Worm (Caenorhabditis elegans) whole organism, mixed stage, embryonic: Measurements from ENCODE around the gene F08H9.2.
A peak's percentile ranks its signal among the peaks of the same experiment; 100 is the strongest.

Experiments used
- M03D4.4 ChIP-seq: sonication (generic microtip); optimal IDR thresholded peaks from 2 replicates; lab custom pipeline; 2017; ENCODE audit warnings: mild to moderate bottlenecking, missing genetic modification characterization, missing compliant biosample characterization
- bed-3 ChIP-seq: fragments of 200-800 bp; sonication (Bioruptor generic); optimal IDR thresholded peaks from 3 replicates; lab custom pipeline; 2018; ENCODE audit warnings: mild to moderate bottlenecking, missing genetic modification characterization, moderate library complexity, missing compliant biosample characterization
- blmp-1 ChIP-seq: fragments of 150-350 bp; optimal IDR thresholded peaks from 2 replicates; lab custom pipeline; 2014; ENCODE audit warnings: missing biosample characterization, missing genetic modification characterization
- ceh-39 ChIP-seq: fragments of 150-350 bp; optimal IDR thresholded peaks from 2 replicates; lab custom pipeline; 2014; ENCODE audit warnings: missing biosample characterization, missing genetic modification characterization
- ceh-43 ChIP-seq: fragments of 200-800 bp; sonication (Bioruptor generic); optimal IDR thresholded peaks from 2 replicates; lab custom pipeline; 2018; ENCODE audit warnings: mild to moderate bottlenecking, missing genetic modification characterization, moderate library complexity, missing compliant biosample characterization
- ceh-83 ChIP-seq: fragments of 200-800 bp; sonication (Bioruptor generic); optimal IDR thresholded peaks from 2 replicates; lab custom pipeline; 2018; ENCODE audit warnings: mild to moderate bottlenecking, missing genetic modification characterization, missing compliant biosample characterization
- ces-1 ChIP-seq: fragments of 150-350 bp; optimal IDR thresholded peaks from 2 replicates; lab custom pipeline; 2014; ENCODE audit warnings: missing biosample characterization, missing genetic modification reagents, missing genetic modification characterization
- cnd-1 ChIP-seq: fragments of 200-800 bp; sonication (Bioruptor generic); optimal IDR thresholded peaks from 2 replicates; lab custom pipeline; 2018; ENCODE audit warnings: mild to moderate bottlenecking, missing genetic modification characterization, missing compliant biosample characterization
- drap-1 ChIP-seq: fragments of 200-800 bp; sonication (Bioruptor generic); optimal IDR thresholded peaks from 3 replicates; lab custom pipeline; 2018; ENCODE audit warnings: mild to moderate bottlenecking, missing genetic modification characterization, missing compliant biosample characterization
- elt-1 ChIP-seq: sonication (generic microtip); optimal IDR thresholded peaks from 2 replicates; lab custom pipeline; 2017; ENCODE audit warnings: missing genetic modification characterization, mild to moderate bottlenecking, missing compliant biosample characterization, antibody characterized with exemption, moderate library complexity, borderline replicate concordance; ENCODE audit not compliant: insufficient read depth
- elt-3 ChIP-seq: fragments of 150-350 bp; optimal IDR thresholded peaks from 2 replicates; lab custom pipeline; 2014; ENCODE audit warnings: missing biosample characterization, missing genetic modification characterization
- flh-1 ChIP-seq: fragments of 200-800 bp; sonication (Bioruptor generic); optimal IDR thresholded peaks from 2 replicates; lab custom pipeline; 2018; ENCODE audit warnings: mild to moderate bottlenecking, missing genetic modification characterization, moderate library complexity, missing compliant biosample characterization
- ham-2 ChIP-seq: fragments of 200-800 bp; sonication (Bioruptor generic); optimal IDR thresholded peaks from 2 replicates; lab custom pipeline; 2018; ENCODE audit warnings: mild to moderate bottlenecking, missing genetic modification characterization, missing compliant biosample characterization
- hlh-1 ChIP-seq: fragments of 150-350 bp; optimal IDR thresholded peaks from 2 replicates; lab custom pipeline; 2014; ENCODE audit warnings: missing biosample characterization, missing genetic modification reagents, missing genetic modification characterization
- lin-13 ChIP-seq: fragments of 150-350 bp; optimal IDR thresholded peaks from 2 replicates; lab custom pipeline; 2014; ENCODE audit warnings: missing biosample characterization, missing genetic modification characterization
- lsy-2 ChIP-seq: fragments of 150-350 bp; optimal IDR thresholded peaks from 2 replicates; lab custom pipeline; 2014; ENCODE audit warnings: missing biosample characterization, missing genetic modification characterization
- mab-5 ChIP-seq: fragments of 150-350 bp; optimal IDR thresholded peaks from 2 replicates; lab custom pipeline; 2014; ENCODE audit warnings: missing biosample characterization, missing genetic modification characterization
- mep-1 ChIP-seq: fragments of 150-350 bp; optimal IDR thresholded peaks from 2 replicates; lab custom pipeline; 2017; ENCODE audit warnings: missing biosample characterization, missing genetic modification reagents, missing genetic modification characterization, inconsistent platforms
- mls-2 ChIP-seq: sonication (generic microtip); optimal IDR thresholded peaks from 2 replicates; lab custom pipeline; 2016; ENCODE audit warnings: mild to moderate bottlenecking, missing genetic modification characterization, moderate library complexity, missing compliant biosample characterization
- nhr-12 ChIP-seq: fragments of 150-350 bp; optimal IDR thresholded peaks from 2 replicates; lab custom pipeline; 2014; ENCODE audit warnings: missing biosample characterization, missing genetic modification characterization
- nhr-2 ChIP-seq: fragments of 150-350 bp; optimal IDR thresholded peaks from 2 replicates; lab custom pipeline; 2014; ENCODE audit warnings: missing biosample characterization, missing genetic modification characterization
- nhr-237 ChIP-seq: fragments of 150-350 bp; optimal IDR thresholded peaks from 2 replicates; lab custom pipeline; 2014; ENCODE audit warnings: missing biosample characterization, missing genetic modification characterization
- nhr-28 ChIP-seq: fragments of 150-350 bp; optimal IDR thresholded peaks from 2 replicates; lab custom pipeline; 2014; ENCODE audit warnings: missing biosample characterization, missing genetic modification characterization
- nhr-76 ChIP-seq: sonication (generic microtip); optimal IDR thresholded peaks from 2 replicates; lab custom pipeline; 2017; ENCODE audit warnings: missing biosample characterization, missing genetic modification characterization
- pha-4 ChIP-seq: fragments of 150-350 bp; optimal IDR thresholded peaks from 2 replicates; lab custom pipeline; 2018; ENCODE audit warnings: missing biosample characterization, missing genetic modification reagents, missing genetic modification characterization
- sem-2 ChIP-seq: fragments of 200-800 bp; sonication (Bioruptor generic); optimal IDR thresholded peaks from 2 replicates; lab custom pipeline; 2018; ENCODE audit warnings: mild to moderate bottlenecking, missing genetic modification characterization, missing compliant biosample characterization
- snpc-4 ChIP-seq: fragments of 150-350 bp; optimal IDR thresholded peaks from 2 replicates; lab custom pipeline; 2014; ENCODE audit warnings: missing biosample characterization, missing genetic modification characterization
- sptf-1 ChIP-seq: sonication (generic microtip); optimal IDR thresholded peaks from 2 replicates; lab custom pipeline; 2017; ENCODE audit warnings: mild to moderate bottlenecking, missing genetic modification characterization, moderate library complexity, missing compliant biosample characterization
- tbx-8 ChIP-seq: fragments of 200-800 bp; sonication (Bioruptor generic); optimal IDR thresholded peaks from 2 replicates; lab custom pipeline; 2018; ENCODE audit warnings: mild to moderate bottlenecking, missing genetic modification characterization, moderate library complexity, missing compliant biosample characterization
- unc-120 ChIP-seq: sonication (generic microtip); optimal IDR thresholded peaks from 2 replicates; lab custom pipeline; 2017; ENCODE audit warnings: missing genetic modification characterization, missing compliant biosample characterization; ENCODE audit not compliant: poor library complexity, severe bottlenecking
- unc-39 ChIP-seq: fragments of 150-350 bp; optimal IDR thresholded peaks from 2 replicates; lab custom pipeline; 2014; ENCODE audit warnings: missing biosample characterization, missing genetic modification characterization
- unc-62 ChIP-seq: fragments of 150-350 bp; optimal IDR thresholded peaks from 2 replicates; lab custom pipeline; 2014; ENCODE audit warnings: missing biosample characterization, missing genetic modification reagents, missing genetic modification characterization
- ztf-11 ChIP-seq: fragments of 150-350 bp; optimal IDR thresholded peaks from 2 replicates; lab custom pipeline; 2014; ENCODE audit warnings: missing biosample characterization, missing genetic modification characterization

F08H9.2 gene

DNA sequence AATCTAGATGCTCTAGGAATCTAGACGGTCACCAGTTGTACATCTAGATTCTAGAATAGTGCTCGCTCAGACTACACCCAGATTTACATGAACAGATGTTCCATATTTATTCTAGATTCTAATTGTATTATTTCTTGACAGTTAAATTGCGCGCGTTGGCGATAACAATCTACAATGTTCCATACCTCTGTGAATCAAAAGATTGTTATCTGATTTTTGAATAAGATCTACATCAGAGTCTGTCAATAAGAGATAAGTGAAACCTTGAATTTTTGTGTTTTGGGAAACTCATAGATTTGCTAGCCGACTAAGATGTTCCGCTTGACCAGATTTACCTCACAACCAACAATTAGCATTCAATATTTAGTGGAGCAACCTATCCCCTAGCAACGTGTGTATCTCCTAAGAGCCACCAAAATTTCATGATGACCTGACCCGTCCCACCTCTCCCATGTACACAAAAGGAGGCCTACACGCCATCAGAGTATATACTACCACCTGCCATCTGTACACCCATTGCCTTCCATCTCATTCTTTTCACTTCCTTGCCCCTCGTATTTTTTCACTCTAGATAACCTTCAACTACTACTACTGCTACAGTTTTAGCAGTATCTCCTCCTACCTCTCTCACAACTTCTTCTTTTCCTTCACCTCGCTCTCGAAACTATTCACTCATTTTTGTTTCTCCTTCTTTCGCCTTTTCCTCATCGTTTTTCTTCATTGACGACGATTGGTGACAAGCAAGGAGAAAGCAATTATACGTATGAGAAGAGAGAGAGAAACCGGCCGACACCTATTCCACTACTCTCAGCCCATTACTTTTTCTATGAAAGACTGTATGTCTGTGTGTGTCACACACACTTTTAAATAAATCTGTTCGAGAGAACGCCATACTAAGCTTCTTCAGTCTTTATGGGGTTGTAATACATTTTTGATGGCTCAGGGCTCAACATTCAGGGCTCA lies 46.5 kb downstream of the F08H9.2 start:
- TF ChIP-seq snpc-4, result no peak
- no peak for TF ChIP-seq nhr-76 (tag; lab: Kevin White, UChicago)
- TF ChIP-seq pha-4, result no peak
- peak; percentile 66 for TF ChIP-seq drap-1 (GFP tag; lab: Kevin White, UChicago)
- TF ChIP-seq unc-62 (GFP tag; lab: Kevin White, UChicago), result peak; percentile 68
- peak; percentile 46 for TF ChIP-seq ztf-11 (tag; lab: Kevin White, UChicago)
- TF ChIP-seq mls-2 (tag; lab: Kevin White, UChicago), result no peak
- TF ChIP-seq nhr-2, result peak; percentile 53
- no peak for TF ChIP-seq flh-1
- TF ChIP-seq elt-3 (tag; lab: Kevin White, UChicago), result no peak
- no peak for TF ChIP-seq cnd-1 (tag; lab: Kevin White, UChicago)
- no peak for TF ChIP-seq ceh-43 (GFP tag; lab: Kevin White, UChicago)
- TF ChIP-seq unc-120, result no peak
- TF ChIP-seq ceh-83 (GFP tag; lab: Kevin White, UChicago), result no peak
- TF ChIP-seq blmp-1, result no peak
- TF ChIP-seq lin-13, result no peak
- no peak for TF ChIP-seq sptf-1
- TF ChIP-seq mab-5, result no peak
- TF ChIP-seq nhr-12, result no peak
- TF ChIP-seq ham-2 (GFP tag; lab: Kevin White, UChicago), result peak; percentile 57
- TF ChIP-seq nhr-237 (tag; lab: Kevin White, UChicago), result no peak
- no peak for TF ChIP-seq tbx-8 (GFP tag; lab: Kevin White, UChicago)
- TF ChIP-seq ces-1 (GFP tag; lab: Kevin White, UChicago), result peak; percentile 58
- no peak for TF ChIP-seq nhr-28 (tag; lab: Kevin White, UChicago)
- peak; percentile 99 for TF ChIP-seq elt-1 (tag; lab: Kevin White, UChicago)

- TF ChIP-seq elt-1 (tag; lab: Kevin White, UChicago), result peak; percentile 19
- peak; percentile 71 for TF ChIP-seq ham-2 (GFP tag; lab: Kevin White, UChicago)
- no peak for TF ChIP-seq lsy-2 (tag; lab: Kevin White, UChicago)
- TF ChIP-seq drap-1 (GFP tag; lab: Kevin White, UChicago), result peak; percentile 56
- peak; percentile 25 for TF ChIP-seq ces-1 (GFP tag; lab: Kevin White, UChicago)
- no peak for TF ChIP-seq hlh-1 (tag; lab: Kevin White, UChicago)
- peak; percentile 95 for TF ChIP-seq blmp-1
- peak; percentile 34 for TF ChIP-seq cnd-1 (tag; lab: Kevin White, UChicago)
- peak; percentile 2 for TF ChIP-seq nhr-2
Observed at ce11 chrV:14508005-14508521, 47.6 kb downstream of the F08H9.2 start, which contains the start of gene R02D5.1. TSS of gene R02D5.1 (plus strand) at chrV:14508249.

- TF ChIP-seq nhr-12, result no peak
- TF ChIP-seq ceh-39 (tag; lab: Kevin White, UChicago), result no peak
- TF ChIP-seq mab-5, result no peak
- TF ChIP-seq nhr-2, result no peak
- no peak for TF ChIP-seq M03D4.4 (tag; lab: Kevin White, UChicago)
- TF ChIP-seq unc-39 (tag; lab: Kevin White, UChicago), result no peak
- no peak for TF ChIP-seq flh-1
- no peak for TF ChIP-seq ztf-11 (tag; lab: Kevin White, UChicago)
- no peak for TF ChIP-seq nhr-237 (tag; lab: Kevin White, UChicago)
- no peak for TF ChIP-seq mep-1
- TF ChIP-seq elt-1 (tag; lab: Kevin White, UChicago), result no peak
- TF ChIP-seq lin-13, result no peak
- TF ChIP-seq sptf-1, result no peak
- no peak for TF ChIP-seq pha-4
- no peak for TF ChIP-seq sem-2 (GFP tag; lab: Kevin White, UChicago)
- TF ChIP-seq drap-1 (GFP tag; lab: Kevin White, UChicago), result no peak
- no peak for TF ChIP-seq bed-3 (GFP tag; lab: Kevin White, UChicago)
- TF ChIP-seq ceh-83 (GFP tag; lab: Kevin White, UChicago), result no peak
Observed at ce11 chrV:14508556-14508955, 48.1 kb downstream of the F08H9.2 start.
